Fruit fly (Drosophila melanogaster) whole organism, prepupa: ENCODE measurements around the gene Gr93b.
A peak's percentile ranks its signal among the peaks of the same experiment; 100 is the strongest.

Experiments
- Blimp-1 ChIP-seq: fragments of 200-800 bp; sonication (Bioruptor generic); optimal IDR thresholded peaks from 3 replicates; lab custom pipeline; 2017; ENCODE audit warnings: missing biosample characterization, missing genetic modification characterization, mild to moderate bottlenecking, moderate library complexity, missing genetic modification reagents
- CG10669 ChIP-seq: fragments of 200-800 bp; sonication (Bioruptor generic); optimal IDR thresholded peaks from 3 replicates; lab custom pipeline; 2018; ENCODE audit warnings: missing biosample characterization, mild to moderate bottlenecking, missing genetic modification characterization, moderate library complexity
- CG11762 ChIP-seq: fragments of 200-800 bp; sonication (Bioruptor generic); optimal IDR thresholded peaks from 3 replicates; lab custom pipeline; 2016; ENCODE audit warnings: missing biosample characterization, missing genetic modification characterization; ENCODE audit not compliant: insufficient read depth
- CG11902 ChIP-seq: fragments of 200-800 bp; sonication (Bioruptor generic); optimal IDR thresholded peaks from 3 replicates; lab custom pipeline; 2016; ENCODE audit warnings: missing biosample characterization, missing genetic modification characterization
- CG1621 ChIP-seq: fragments of 200-800 bp; sonication (Bioruptor generic); optimal IDR thresholded peaks from 3 replicates; lab custom pipeline; 2018; ENCODE audit warnings: missing biosample characterization, mild to moderate bottlenecking, missing genetic modification characterization
- CG16779 ChIP-seq: fragments of 200-800 bp; sonication (Bioruptor generic); optimal IDR thresholded peaks from 3 replicates; lab custom pipeline; 2017; ENCODE audit warnings: missing biosample characterization, mild to moderate bottlenecking, missing genetic modification characterization
- CG3032 ChIP-seq: fragments of 200-800 bp; optimal IDR thresholded peaks from 2 replicates; lab custom pipeline; 2019; ENCODE audit warnings: missing biosample characterization, mild to moderate bottlenecking, missing genetic modification characterization, moderate library complexity
- CG34406 ChIP-seq: fragments of 200-800 bp; sonication (Bioruptor generic); optimal IDR thresholded peaks from 3 replicates; lab custom pipeline; 2016; ENCODE audit warnings: missing biosample characterization, missing genetic modification characterization
- CG3919 ChIP-seq: fragments of 200-800 bp; sonication (Bioruptor generic); optimal IDR thresholded peaks from 3 replicates; lab custom pipeline; 2016; ENCODE audit warnings: missing biosample characterization, missing genetic modification characterization
- CG6163 ChIP-seq: fragments of 200-800 bp; sonication (Bioruptor generic); IDR thresholded peaks from 3 replicates; pipeline ENCODE4 v1.3.6; 2022; ENCODE audit warnings: missing biosample characterization, missing genetic modification characterization
- CG6276 ChIP-seq: fragments of 200-800 bp; sonication (Bioruptor generic); optimal IDR thresholded peaks from 2 replicates; lab custom pipeline; 2017; ENCODE audit warnings: missing biosample characterization, mild to moderate bottlenecking, missing genetic modification characterization
- CG6792 ChIP-seq: fragments of 200-800 bp; sonication (Bioruptor generic); optimal IDR thresholded peaks from 3 replicates; lab custom pipeline; 2016; ENCODE audit warnings: missing biosample characterization, missing genetic modification characterization
- CG6808 ChIP-seq: fragments of 200-800 bp; sonication (Bioruptor generic); optimal IDR thresholded peaks from 3 replicates; lab custom pipeline; 2017; ENCODE audit warnings: missing biosample characterization, missing genetic modification characterization, mild to moderate bottlenecking, moderate library complexity, missing genetic modification reagents
- CG6854 ChIP-seq: fragments of 200-800 bp; sonication (Bioruptor generic); optimal IDR thresholded peaks from 2 replicates; lab custom pipeline; 2017; ENCODE audit warnings: missing biosample characterization, mild to moderate bottlenecking, missing genetic modification characterization
- CG7368 ChIP-seq: fragments of 200-800 bp; sonication (Bioruptor generic); optimal IDR thresholded peaks from 3 replicates; lab custom pipeline; 2016; ENCODE audit warnings: missing biosample characterization, missing genetic modification characterization
- CG8119 ChIP-seq: fragments of 200-800 bp; sonication (Bioruptor generic); IDR thresholded peaks from 3 replicates; pipeline ENCODE4 v1.3.6; 2022; ENCODE audit warnings: missing biosample characterization, missing genetic modification characterization
- CG8319 ChIP-seq: fragments of 200-800 bp; sonication (Bioruptor generic); optimal IDR thresholded peaks from 3 replicates; lab custom pipeline; 2016; ENCODE audit warnings: missing biosample characterization, missing genetic modification characterization
- CG9139 ChIP-seq: fragments of 200-800 bp; sonication (Bioruptor generic); optimal IDR thresholded peaks from 3 replicates; lab custom pipeline; 2017; ENCODE audit warnings: missing biosample characterization, mild to moderate bottlenecking, missing genetic modification characterization
- Eip75B ChIP-seq: fragments of 200-800 bp; sonication (Bioruptor generic); optimal IDR thresholded peaks from 3 replicates; lab custom pipeline; 2016; ENCODE audit warnings: missing biosample characterization, missing genetic modification characterization
- Eip78C ChIP-seq: fragments of 200-800 bp; sonication (Bioruptor generic); peaks from one replicate; lab custom pipeline; 2016; ENCODE audit warnings: missing biosample characterization, missing genetic modification characterization
- Ets21C ChIP-seq: fragments of 200-800 bp; sonication (Bioruptor generic); optimal IDR thresholded peaks from 3 replicates; lab custom pipeline; 2016; ENCODE audit warnings: missing biosample characterization, missing genetic modification characterization
- Ets96B ChIP-seq: fragments of 200-800 bp; optimal IDR thresholded peaks from 2 replicates; lab custom pipeline; 2019; ENCODE audit warnings: missing biosample characterization, mild to moderate bottlenecking, missing genetic modification characterization, moderate library complexity
- Gug ChIP-seq: fragments of 200-800 bp; sonication (Bioruptor generic); IDR thresholded peaks from 2 replicates; pipeline ENCODE4 v1.3.6; 2022; ENCODE audit warnings: missing biosample characterization, missing genetic modification characterization
- Hr38 ChIP-seq: sonication (Bioruptor generic); optimal IDR thresholded peaks from 2 replicates; lab custom pipeline; 2016; ENCODE audit warnings: missing biosample characterization, missing genetic modification characterization
- Hr39 ChIP-seq: fragments of 200-800 bp; sonication (Bioruptor generic); optimal IDR thresholded peaks from 2 replicates; lab custom pipeline; 2016; ENCODE audit warnings: missing biosample characterization, missing genetic modification characterization
- Hr4 ChIP-seq: fragments of 200-800 bp; sonication (Bioruptor generic); optimal IDR thresholded peaks from 3 replicates; lab custom pipeline; 2016; ENCODE audit warnings: missing biosample characterization, missing genetic modification characterization
- Lpt ChIP-seq: fragments of 200-800 bp; sonication (Bioruptor generic); optimal IDR thresholded peaks from 3 replicates; lab custom pipeline; 2016; ENCODE audit warnings: missing biosample characterization, missing genetic modification characterization
- Met ChIP-seq: fragments of 200-800 bp; sonication (Bioruptor generic); optimal IDR thresholded peaks from 3 replicates; lab custom pipeline; 2016; ENCODE audit warnings: missing biosample characterization, missing genetic modification characterization
- OdsH ChIP-seq: fragments of 200-800 bp; sonication (Bioruptor generic); optimal IDR thresholded peaks from 3 replicates; lab custom pipeline; 2016; ENCODE audit warnings: missing biosample characterization, missing genetic modification characterization
- Sox102F ChIP-seq: fragments of 200-800 bp; sonication (Bioruptor generic); optimal IDR thresholded peaks from 2 replicates; lab custom pipeline; 2016; ENCODE audit warnings: missing biosample characterization, mild to moderate bottlenecking, missing genetic modification characterization
- Sox14 ChIP-seq: fragments of 200-800 bp; sonication (Bioruptor generic); optimal IDR thresholded peaks from 3 replicates; lab custom pipeline; 2016; ENCODE audit warnings: missing biosample characterization, missing genetic modification characterization
- achi ChIP-seq: fragments of 200-800 bp; sonication (Bioruptor generic); optimal IDR thresholded peaks from 3 replicates; lab custom pipeline; 2016; ENCODE audit warnings: missing biosample characterization, missing genetic modification characterization
- acj6 ChIP-seq: fragments of 200-800 bp; sonication (Bioruptor generic); optimal IDR thresholded peaks from 3 replicates; lab custom pipeline; 2016; ENCODE audit warnings: missing biosample characterization, missing genetic modification characterization
- cyc ChIP-seq: fragments of 200-800 bp; sonication (Bioruptor generic); optimal IDR thresholded peaks from 3 replicates; lab custom pipeline; 2016; ENCODE audit warnings: missing biosample characterization, missing genetic modification characterization
- dsx ChIP-seq: fragments of 200-800 bp; optimal IDR thresholded peaks from 3 replicates; lab custom pipeline; 2019; ENCODE audit warnings: missing biosample characterization, mild to moderate bottlenecking, missing genetic modification characterization, moderate library complexity; ENCODE audit not compliant: poor library complexity, severe bottlenecking
- eg ChIP-seq: fragments of 200-800 bp; sonication (Bioruptor generic); IDR thresholded peaks from 3 replicates; pipeline ENCODE4 v1.3.6; 2022; ENCODE audit warnings: missing biosample characterization, missing genetic modification characterization
- esn ChIP-seq: fragments of 200-800 bp; sonication (Bioruptor generic); optimal IDR thresholded peaks from 2 replicates; lab custom pipeline; 2016; ENCODE audit warnings: missing biosample characterization, mild to moderate bottlenecking, missing genetic modification characterization, moderate library complexity
- fd85E ChIP-seq: fragments of 200-800 bp; sonication (Bioruptor generic); optimal IDR thresholded peaks from 3 replicates; lab custom pipeline; 2016; ENCODE audit warnings: missing biosample characterization, missing genetic modification characterization
- fkh ChIP-seq: fragments of 200-800 bp; sonication (Bioruptor generic); optimal IDR thresholded peaks from 3 replicates; lab custom pipeline; 2017; ENCODE audit warnings: missing biosample characterization, mild to moderate bottlenecking, missing genetic modification characterization, moderate library complexity
- lz ChIP-seq: fragments of 200-800 bp; sonication (Bioruptor generic); optimal IDR thresholded peaks from 3 replicates; lab custom pipeline; 2016; ENCODE audit warnings: missing biosample characterization, missing genetic modification characterization
- net ChIP-seq: fragments of 200-800 bp; sonication (Bioruptor generic); optimal IDR thresholded peaks from 3 replicates; lab custom pipeline; 2016; ENCODE audit warnings: missing biosample characterization, missing genetic modification characterization
- pdm3 ChIP-seq: fragments of 200-800 bp; sonication (Bioruptor generic); optimal IDR thresholded peaks from 3 replicates; lab custom pipeline; 2016; ENCODE audit warnings: missing biosample characterization, missing genetic modification characterization
- ss ChIP-seq, 2 experiments: fragments of 200-800 bp; sonication (Bioruptor generic); optimal IDR thresholded peaks; 2 replicates in 1 of 2; 3 replicates in 1 of 2; lab custom pipeline; 2017 to 2018; ENCODE audit warnings: mild to moderate bottlenecking in 2 of 2, missing biosample characterization in 2 of 2, missing genetic modification characterization in 2 of 2, moderate library complexity in 1 of 2
- topi ChIP-seq: fragments of 200-800 bp; sonication (Bioruptor generic); optimal IDR thresholded peaks from 3 replicates; lab custom pipeline; 2016; ENCODE audit warnings: missing biosample characterization, missing genetic modification characterization
- vri ChIP-seq: fragments of 200-800 bp; sonication (Bioruptor generic); optimal IDR thresholded peaks from 3 replicates; lab custom pipeline; 2016; ENCODE audit warnings: missing biosample characterization, mild to moderate bottlenecking, missing genetic modification characterization

Gene Gr93b

DNA sequence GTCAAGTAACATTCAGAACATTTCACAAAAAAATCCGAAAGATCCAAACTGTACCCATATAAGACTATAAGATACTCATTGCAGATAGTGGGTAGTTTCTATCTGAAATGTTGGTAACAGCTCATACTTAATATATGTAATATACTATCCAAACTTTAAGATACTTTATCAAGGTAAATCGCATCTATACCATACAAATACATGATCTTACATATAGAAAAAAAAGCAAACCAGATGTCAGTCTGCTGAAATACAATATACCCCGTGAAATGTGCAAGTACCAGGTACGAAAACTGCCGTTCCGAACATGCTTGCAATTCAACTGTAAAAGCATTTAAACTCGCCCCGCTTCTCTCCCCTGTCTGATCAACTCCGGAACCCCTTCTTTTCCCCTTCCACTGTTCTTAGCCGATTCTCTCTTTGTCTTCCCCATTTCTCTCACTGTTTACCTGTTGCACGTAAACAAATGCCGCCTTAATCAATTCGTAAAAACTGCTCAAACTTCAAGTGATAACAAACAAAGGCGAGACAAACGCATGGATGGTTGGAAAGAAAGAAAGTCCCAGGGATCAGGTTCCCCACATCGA lies 16.0 kb downstream of the Gr93b start (continued):
- no peak for TF ChIP-seq CG6808
- TF ChIP-seq fd85E (GFP tag; lab: Kevin White, UChicago) = no peak
- TF ChIP-seq pdm3 (GFP tag; lab: Kevin White, UChicago) = peak; percentile 48
- TF ChIP-seq Hr39 (GFP tag; lab: Kevin White, UChicago) = peak; percentile 67
- TF ChIP-seq cyc = peak; percentile 56
- TF ChIP-seq Ets21C (GFP tag; lab: Kevin White, UChicago) = peak; percentile 38
- no peak for TF ChIP-seq CG6854 (GFP tag; lab: Kevin White, UChicago)
- TF ChIP-seq lz (GFP tag; lab: Kevin White, UChicago) = peak; percentile 50
- TF ChIP-seq OdsH (GFP tag; lab: Kevin White, UChicago) = peak; percentile 65
- TF ChIP-seq Met (GFP tag; lab: Kevin White, UChicago) = peak; percentile 81
- peak; percentile 9 for TF ChIP-seq CG11902
- TF ChIP-seq CG3919 (GFP tag; lab: Kevin White, UChicago) = peak; percentile 16
- TF ChIP-seq CG7368 (GFP tag; lab: Kevin White, UChicago) = no peak
- TF ChIP-seq Eip75B (GFP tag; lab: Kevin White, UChicago) = peak; percentile 25
- TF ChIP-seq CG6163 (GFP tag; lab: Robert Waterston, UW) = peak; percentile 45; the same call in 1 of the 3 replicates
- no peak for TF ChIP-seq CG9139 (GFP tag; lab: Kevin White, UChicago)
- no peak for TF ChIP-seq net
- TF ChIP-seq vri (GFP tag; lab: Kevin White, UChicago) = peak; percentile 14
- peak; percentile 52 for TF ChIP-seq achi (GFP tag; lab: Kevin White, UChicago)
- no peak for TF ChIP-seq eg (GFP tag; lab: Robert Waterston, UW)
- no peak for TF ChIP-seq CG6276 (GFP tag; lab: Kevin White, UChicago)
- no peak for TF ChIP-seq CG8319
- peak; percentile 85 for TF ChIP-seq Eip78C (GFP tag; lab: Kevin White, UChicago)
- no peak for TF ChIP-seq fkh (GFP tag; lab: Kevin White, UChicago)
- TF ChIP-seq ss (GFP tag; optimal IDR thresholded peaks at IDR 0.05; lab: Kevin White, UChicago) = peak in 1 of 2 experiments; percentile 1
- no peak for TF ChIP-seq Lpt (GFP tag; lab: Kevin White, UChicago)
- TF ChIP-seq CG8119 (GFP tag; lab: Robert Waterston, UW) = no peak; the same call in 2 of the 3 replicates
- no peak for TF ChIP-seq CG34406 (GFP tag; lab: Kevin White, UChicago)
- peak; percentile 58 for TF ChIP-seq Hr4
- peak; percentile 58 for TF ChIP-seq acj6 (GFP tag; lab: Kevin White, UChicago)
- TF ChIP-seq Gug = 0 out of 2 replicates have a peak, but pooled peaks have one; percentile 12
- peak; percentile 9 for TF ChIP-seq CG10669 (GFP tag; lab: Kevin White, UChicago)
- peak; percentile 71 for TF ChIP-seq Sox102F (GFP tag; lab: Kevin White, UChicago)
- peak; percentile 75 for TF ChIP-seq esn (GFP tag; lab: Kevin White, UChicago)
- no peak for TF ChIP-seq CG16779
- TF ChIP-seq Sox14 (GFP tag; lab: Kevin White, UChicago) = peak; percentile 56

DNA sequence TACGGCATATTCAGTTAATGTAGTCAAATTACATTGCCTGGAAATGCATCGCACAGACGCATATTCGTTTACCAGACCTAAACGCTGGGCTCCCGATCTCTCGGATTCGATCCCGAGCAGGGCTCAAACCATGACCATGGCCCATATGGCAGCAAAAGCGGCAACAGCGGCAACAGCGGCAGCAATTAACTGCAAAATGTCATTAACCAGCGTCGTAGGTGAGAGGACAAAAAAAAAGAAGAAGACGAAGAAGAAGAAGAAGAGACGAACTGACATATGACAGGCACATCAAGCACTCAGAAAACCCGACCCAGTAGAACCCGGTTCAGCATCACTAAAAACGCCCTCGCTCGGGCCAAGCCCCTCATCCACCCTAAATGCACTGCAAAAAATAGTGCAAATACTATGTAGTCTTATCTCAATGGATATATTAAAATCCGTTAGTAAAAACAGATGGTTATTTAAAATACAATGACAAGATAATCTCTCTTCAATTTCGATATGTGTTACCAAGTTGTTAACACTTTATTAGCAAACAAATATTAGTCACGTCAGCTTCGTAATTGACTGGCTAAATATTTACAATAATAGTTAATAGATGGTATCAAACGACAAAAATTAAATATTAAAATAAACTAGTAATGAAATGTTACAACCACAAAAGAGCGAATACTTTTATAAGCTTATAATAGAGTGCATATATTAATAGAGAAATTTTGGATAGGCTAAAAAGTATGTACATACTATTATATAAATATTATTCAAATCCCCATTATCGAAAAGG lies 17.6 kb downstream of the Gr93b start:
- TF ChIP-seq CG11762 (GFP tag; lab: Kevin White, UChicago) (no peak), CG6854 (GFP tag; lab: Kevin White, UChicago) (no peak), CG6792 (GFP tag; lab: Kevin White, UChicago) (peak; percentile 8), Gug (no peak), eg (GFP tag; lab: Robert Waterston, UW) (no peak), net (peak; percentile 14), CG3032 (tag; lab: Kevin White, UChicago) (peak; percentile 50), ss (GFP tag; optimal IDR thresholded peaks at IDR 0.05; lab: Kevin White, UChicago) (peak; percentile 9 to 67), Eip75B (GFP tag; lab: Kevin White, UChicago) (peak; percentile 17), Sox14 (GFP tag; lab: Kevin White, UChicago) (no peak), fkh (GFP tag; lab: Kevin White, UChicago) (no peak), Hr39 (GFP tag; lab: Kevin White, UChicago) (no peak), dsx (peak; percentile 25), cyc (no peak), CG7368 (GFP tag; lab: Kevin White, UChicago) (peak; percentile 21), CG9139 (GFP tag; lab: Kevin White, UChicago) (no peak), lz (GFP tag; lab: Kevin White, UChicago) (no peak), OdsH (GFP tag; lab: Kevin White, UChicago) (peak; percentile 37), CG10669 (GFP tag; lab: Kevin White, UChicago) (peak; percentile 53), Ets96B (tag; lab: Kevin White, UChicago) (peak; percentile 63), acj6 (GFP tag; lab: Kevin White, UChicago) (peak; percentile 54), topi (GFP tag; lab: Kevin White, UChicago) (peak; percentile 17), achi (GFP tag; lab: Kevin White, UChicago) (peak; percentile 9), Hr38 (GFP tag; lab: Kevin White, UChicago) (no peak), CG34406 (GFP tag; lab: Kevin White, UChicago) (peak; percentile 35), Met (GFP tag; lab: Kevin White, UChicago) (peak; percentile 35), CG1621 (tag; lab: Kevin White, UChicago) (no peak), Blimp-1 (GFP tag; lab: Kevin White, UChicago) (no peak)
